Worm (Caenorhabditis elegans): ENCODE measurements around the gene clec-229.

Gene clec-229

DNA sequence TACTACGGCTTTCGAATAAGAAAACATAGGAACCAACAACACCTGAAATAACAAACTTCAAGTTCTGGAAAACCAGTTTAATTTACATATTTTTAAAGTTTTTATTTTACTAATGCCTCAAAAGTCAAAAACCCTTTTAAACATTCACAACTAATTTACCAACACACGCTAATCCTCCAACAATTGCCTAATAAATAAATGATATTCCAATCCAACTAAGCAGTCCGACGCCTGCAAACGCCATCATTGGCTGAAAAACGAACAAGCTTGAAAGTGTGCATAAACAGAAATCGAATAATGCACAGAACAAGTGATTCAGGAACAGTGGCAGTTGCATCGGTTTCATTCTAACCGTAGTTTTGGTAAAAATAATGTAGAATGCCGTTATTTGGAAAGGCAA is 26.5 kb upstream of the clec-229 start:
- no peak for TF ChIP-seq dmd-6 (GFP tag; IDR thresholded peaks at IDR 0.05)
- peak in 1 of 2 experiments; percentile 95 for TF ChIP-seq unc-62 (GFP tag; optimal IDR thresholded peaks at IDR 0.05 in 1 of 2)
- no peak for TF ChIP-seq unc-62 (tag; optimal IDR thresholded peaks at IDR 0.05)

DNA sequence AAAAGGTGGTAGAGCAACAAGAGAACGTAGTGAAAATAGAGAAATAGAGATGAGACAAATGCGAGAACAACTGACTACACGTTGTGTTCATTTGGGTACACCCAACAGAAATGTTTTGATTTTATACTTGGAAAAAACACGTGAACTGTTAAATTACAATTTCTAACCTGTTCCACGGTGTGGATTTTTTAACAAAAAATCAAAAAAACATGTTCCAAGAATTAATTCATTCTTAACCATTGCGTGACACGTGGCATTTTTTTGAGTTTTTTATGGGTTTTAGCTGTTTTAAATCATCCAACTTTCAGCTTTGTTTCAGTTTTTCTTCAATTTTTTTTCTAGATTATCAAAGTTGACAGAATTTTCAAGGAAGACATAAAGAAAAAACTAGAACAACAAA is 20.1 kb upstream of the clec-229 start, which contains the start of gene ech-1.1:
Gene ech-1.1, minus strand, starts transcription at position 101 of the 400 bp plus-strand sequence.
- TF ChIP-seq nhr-28 (tag; optimal IDR thresholded peaks at IDR 0.05), result peak; percentile 14

DNA sequence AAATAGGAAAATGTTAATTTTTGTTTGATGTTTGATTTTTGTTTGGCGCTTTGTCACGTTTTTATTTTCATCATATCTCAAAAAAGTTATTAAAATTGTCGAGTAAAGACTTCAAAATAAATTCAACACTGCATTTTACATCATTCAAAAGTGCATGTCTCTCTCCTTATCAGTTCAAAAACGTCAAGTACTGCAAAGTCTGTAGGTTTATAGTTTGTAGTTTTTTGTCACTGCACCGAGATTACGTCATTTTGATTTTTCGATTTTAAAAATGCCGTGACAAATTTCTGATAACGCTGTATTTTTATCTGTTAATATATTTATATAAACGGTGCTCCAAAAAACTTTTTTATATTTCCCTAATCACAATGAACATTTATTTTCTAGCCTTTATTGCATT is 13.3 kb upstream of the clec-229 start, which contains the start of gene C29F3.7:
Gene C29F3.7, plus strand, starts transcription at position 254 of the 400 bp plus-strand sequence.
- TF ChIP-seq mdl-1 (tag; optimal IDR thresholded peaks at IDR 0.05) (peak in 1 of 2 experiments; percentile 77), ceh-32 (tag; optimal IDR thresholded peaks at IDR 0.05; ENCODE audit: poor library complexity) (no peak), tra-1 (GFP tag; IDR thresholded peaks at IDR 0.05) (no peak), gei-8 (GFP tag; optimal IDR thresholded peaks at IDR 0.05) (no peak), pha-4 (GFP tag; IDR thresholded peaks at IDR 0.05) (no peak), pha-4 (tag; optimal IDR thresholded peaks at IDR 0.05) (no peak), lin-38 (GFP tag; IDR thresholded peaks at IDR 0.05) (no peak), F26F4.8 (GFP tag; conservative IDR thresholded peaks at IDR 0.05) (no peak), T20F7.1 (GFP tag; optimal IDR thresholded peaks at IDR 0.05) (peak; percentile 68), nhr-41 (GFP tag; IDR thresholded peaks at IDR 0.05) (no peak), unc-39 (tag; optimal IDR thresholded peaks at IDR 0.05) (no peak), nhr-77 (tag; optimal IDR thresholded peaks at IDR 0.05) (peak; percentile 86), nhr-28 (tag; optimal IDR thresholded peaks at IDR 0.05) (peak; percentile 98), nhr-237 (tag; optimal IDR thresholded peaks at IDR 0.05) (no peak), dve-1 (tag; optimal IDR thresholded peaks at IDR 0.05; ENCODE audit: insufficient read depth) (peak; percentile 95), hmg-1.1 (GFP tag; IDR thresholded peaks at IDR 0.05) (no peak), daf-12 (tag; optimal IDR thresholded peaks at IDR 0.05) (no peak), ZK546.5 (tag; optimal IDR thresholded peaks at IDR 0.05) (no peak), mxl-3 (GFP tag; optimal IDR thresholded peaks at IDR 0.05) (no peak), ceh-44 (GFP tag; IDR thresholded peaks at IDR 0.05) (no peak), ceh-20 (GFP tag; IDR thresholded peaks at IDR 0.05) (no peak), pqm-1 (tag; optimal IDR thresholded peaks at IDR 0.05) (peak; percentile 72), zfp-3 (GFP tag; conservative IDR thresholded peaks at IDR 0.05) (no peak), unc-62 (GFP tag; optimal IDR thresholded peaks at IDR 0.05 in 1 of 2) (peak in 1 of 2 experiments; percentile 35), unc-62 (tag; optimal IDR thresholded peaks at IDR 0.05) (no peak), hlh-11 (tag; optimal IDR thresholded peaks at IDR 0.05) (peak; percentile 85), set-16 (GFP tag; IDR thresholded peaks at IDR 0.05) (no peak), daf-16 (GFP tag; optimal IDR thresholded peaks at IDR 0.05) (no peak), daf-16 (tag; optimal IDR thresholded peaks at IDR 0.05) (peak; percentile 96), spr-1 (tag; optimal IDR thresholded peaks at IDR 0.05) (no peak), rbr-2 (tag; optimal IDR thresholded peaks at IDR 0.05) (no peak), mes-2 (tag; optimal IDR thresholded peaks at IDR 0.05; ENCODE audit: poor library complexity, severe bottlenecking) (no peak), lin-15B (tag; optimal IDR thresholded peaks at IDR 0.05) (no peak), nhr-6 (tag; optimal IDR thresholded peaks at IDR 0.05) (peak; percentile 90), ctbp-1 (GFP tag; IDR thresholded peaks at IDR 0.05) (no peak), duxl-1 (tag; optimal IDR thresholded peaks at IDR 0.05; ENCODE audit: poor library complexity) (no peak), zip-2 (tag; optimal IDR thresholded peaks at IDR 0.05) (no peak), hif-1 (tag; optimal IDR thresholded peaks at IDR 0.05) (peak in 1 of 2 experiments; percentile 58), zip-11 (GFP tag; IDR thresholded peaks at IDR 0.05) (no peak), dmd-6 (GFP tag; IDR thresholded peaks at IDR 0.05) (peak; percentile 99), egl-43 (GFP tag; IDR thresholded peaks at IDR 0.05) (no peak), ztf-7 (tag; optimal IDR thresholded peaks at IDR 0.05) (peak; percentile 77), dmd-8 (GFP tag; IDR thresholded peaks at IDR 0.05) (no peak), nhr-48 (tag; optimal IDR thresholded peaks at IDR 0.05) (peak; percentile 91), lim-7 (GFP tag; IDR thresholded peaks at IDR 0.05) (no peak), ama-1 (optimal IDR thresholded peaks at IDR 0.05) (no peak)
